Fruit fly (Drosophila melanogaster): ENCODE measurements around the gene mRpL2.

DNA sequence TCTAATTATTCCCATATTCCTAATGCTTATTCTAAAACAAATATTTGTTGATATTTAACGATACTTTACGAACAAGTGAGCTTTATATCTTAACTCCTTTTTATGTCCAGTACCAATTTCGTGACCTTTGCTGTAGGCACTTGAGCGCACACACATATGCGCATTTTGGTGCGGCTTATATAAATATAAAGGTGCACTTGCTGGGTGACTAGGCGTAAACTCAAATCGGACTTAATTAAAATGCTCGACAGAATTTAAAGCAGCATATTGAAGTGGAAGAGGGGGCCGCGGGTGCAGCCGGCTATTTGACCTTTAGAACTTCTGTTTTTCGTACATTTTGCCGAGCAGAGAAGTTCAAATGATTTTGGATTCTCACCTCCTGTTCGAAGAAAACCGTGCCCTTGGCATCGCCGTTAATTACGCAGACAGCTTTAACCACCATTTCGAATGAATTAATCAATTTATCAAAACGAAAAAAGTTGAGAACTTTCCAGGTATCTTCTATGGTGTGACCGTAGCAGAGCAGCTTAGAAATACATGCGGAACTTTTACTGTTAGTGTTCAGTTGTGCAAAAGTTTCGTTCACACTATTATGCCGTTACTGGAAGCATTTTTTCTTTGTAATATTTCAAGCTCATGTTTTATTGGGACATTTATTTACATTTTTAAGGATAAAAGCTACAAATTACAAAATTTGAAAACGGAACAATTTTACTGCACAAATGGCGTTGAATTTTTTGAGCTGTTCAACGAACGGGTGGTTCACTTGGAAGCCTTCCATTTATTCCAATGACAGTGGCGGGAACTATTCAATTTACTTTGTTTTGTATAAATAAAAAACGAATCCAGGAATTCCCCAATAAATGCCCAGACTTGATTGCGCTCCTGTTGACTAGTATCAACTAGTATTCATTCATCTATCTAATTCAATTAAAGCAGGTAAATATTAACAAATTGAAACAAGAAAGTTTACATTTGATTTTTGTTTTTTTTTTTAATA is 7.1 kb upstream of the mRpL2 start, which contains the start of gene Sod1:
- no peak for TF ChIP-seq CG8478 (optimal IDR thresholded peaks at IDR 0.05)
- no peak for TF ChIP-seq CTCF (optimal IDR thresholded peaks at IDR 0.05)
